Fruit fly (Drosophila melanogaster): ENCODE measurements around the gene Ddrgk1.

Ddrgk1 gene

dm6 chr3R:21190797-21191401 is 24.0 kb upstream of the Ddrgk1 start:
- TF ChIP-seq noc (tag; optimal IDR thresholded peaks at IDR 0.05): no peak

- no peak for TF ChIP-seq noc (tag; optimal IDR thresholded peaks at IDR 0.05)
These were observed 22.6 kb upstream of the Ddrgk1 start for dm6 chr3R:21192267-21192666.

- no peak for TF ChIP-seq noc (tag; optimal IDR thresholded peaks at IDR 0.05)
These were observed 21.1 kb upstream of the Ddrgk1 start for dm6 chr3R:21193742-21194141.

dm6 chr3R:21195210-21195967 is 19.5 kb upstream of the Ddrgk1 start:
- TF ChIP-seq noc (tag; optimal IDR thresholded peaks at IDR 0.05): no peak

- no peak for TF ChIP-seq noc (tag; optimal IDR thresholded peaks at IDR 0.05)
These were observed 17.3 kb upstream of the Ddrgk1 start for dm6 chr3R:21197566-21197965.

- TF ChIP-seq noc (tag; optimal IDR thresholded peaks at IDR 0.05): peak; percentile 69
These were observed 16.8 kb upstream of the Ddrgk1 start for dm6 chr3R:21198073-21198472.

dm6 chr3R:21199085-21199899 is 15.6 kb upstream of the Ddrgk1 start:
- peak; percentile 6 for TF ChIP-seq noc (tag; optimal IDR thresholded peaks at IDR 0.05)

- TF ChIP-seq noc (tag; optimal IDR thresholded peaks at IDR 0.05): no peak
These were observed 14.9 kb upstream of the Ddrgk1 start for dm6 chr3R:21199953-21200368.

dm6 chr3R:21201627-21202026 is 13.3 kb upstream of the Ddrgk1 start:
- no peak for TF ChIP-seq noc (tag; optimal IDR thresholded peaks at IDR 0.05)

- no peak for TF ChIP-seq noc (tag; optimal IDR thresholded peaks at IDR 0.05)
These were observed 11.7 kb upstream of the Ddrgk1 start for dm6 chr3R:21203135-21203534.

dm6 chr3R:21203660-21204499 is 11.0 kb upstream of the Ddrgk1 start:
- no peak for TF ChIP-seq noc (tag; optimal IDR thresholded peaks at IDR 0.05)

- peak; percentile 12 for TF ChIP-seq noc (tag; optimal IDR thresholded peaks at IDR 0.05)
These were observed 10.2 kb upstream of the Ddrgk1 start for dm6 chr3R:21204500-21205167.

- TF ChIP-seq noc (tag; optimal IDR thresholded peaks at IDR 0.05): no peak
These were observed 9.1 kb upstream of the Ddrgk1 start for dm6 chr3R:21205680-21206326.

dm6 chr3R:21206327-21206728 is 8.6 kb upstream of the Ddrgk1 start:
- TF ChIP-seq noc (tag; optimal IDR thresholded peaks at IDR 0.05): no peak

dm6 chr3R:21206802-21207238 is 8.1 kb upstream of the Ddrgk1 start:
- no peak for TF ChIP-seq noc (tag; optimal IDR thresholded peaks at IDR 0.05)

Measured in whole organism, larva.